Fruit fly (Drosophila melanogaster) whole organism: Measurements from ENCODE around the gene Ids.

ENCODE experiments used
- CG8478 ChIP-seq: fragments of >200 bp; optimal IDR thresholded peaks from 2 replicates; lab custom pipeline; 2018; ENCODE audit warnings: inconsistent platforms
- EcR ChIP-seq, 2 experiments: fragments of >200 bp; optimal IDR thresholded peaks; 2 replicates each; lab custom pipeline; 2017; ENCODE audit warnings: missing biosample characterization in 2 of 2, missing genetic modification characterization in 2 of 2, missing genetic modification reagents in 2 of 2
- usp ChIP-seq: fragments of >200 bp; optimal IDR thresholded peaks from 2 replicates; lab custom pipeline; 2017; ENCODE audit warnings: missing biosample characterization, missing genetic modification characterization, mixed read lengths

dm6 chr3L:3394854-3395723 is 17.0 kb downstream of the Ids start:
- TF ChIP-seq EcR (GFP tag; optimal IDR thresholded peaks at IDR 0.05; lab: Kevin White, UChicago): peak in 1 of 2 experiments; percentile 62
- TF ChIP-seq CG8478 (lab: Kevin White, UChicago): no peak
- no peak for TF ChIP-seq usp (GFP tag; lab: Kevin White, UChicago)
